Fruit fly (Drosophila melanogaster): Measurements from ENCODE around the gene CG13801.

- TF ChIP-seq Hr39 (GFP tag; optimal IDR thresholded peaks at IDR 0.05) (no peak), Hr4 (GFP tag; optimal IDR thresholded peaks at IDR 0.05) (no peak), CG3032 (tag; optimal IDR thresholded peaks at IDR 0.05) (no peak), OdsH (GFP tag; optimal IDR thresholded peaks at IDR 0.05) (no peak), salr (GFP tag; optimal IDR thresholded peaks at IDR 0.05) (no peak), CG11294 (GFP tag; IDR thresholded peaks at IDR 0.05) (no peak), CG16779 (tag; optimal IDR thresholded peaks at IDR 0.05) (no peak), svp (GFP tag) (peak; percentile 67), esn (GFP tag; optimal IDR thresholded peaks at IDR 0.05) (no peak), CG7368 (GFP tag; optimal IDR thresholded peaks at IDR 0.05) (no peak), spab (GFP tag; optimal IDR thresholded peaks at IDR 0.05) (no peak)
Observed at dm6 chr3L:2392745-2393435, 32.5 kb downstream of the CG13801 start.
